Fruit fly (Drosophila melanogaster) whole organism, embryonic: Measurements from ENCODE around the gene snz.
A peak's percentile ranks its signal among the peaks of the same experiment; 100 is the strongest.

Experiments
- Atf3 ChIP-seq: fragments of 200-800 bp; sonication (Bioruptor generic); optimal IDR thresholded peaks from 3 replicates; lab custom pipeline; 2016; ENCODE audit warnings: missing biosample characterization, missing genetic modification characterization
- Blimp-1 ChIP-seq: fragments of 200-800 bp; sonication (Bioruptor generic); optimal IDR thresholded peaks from 3 replicates; lab custom pipeline; 2018; ENCODE audit warnings: missing biosample characterization, missing genetic modification characterization, mild to moderate bottlenecking, moderate library complexity, missing genetic modification reagents
- CG10321 ChIP-seq: fragments of 200-800 bp; sonication (Bioruptor generic); IDR thresholded peaks from 2 replicates; pipeline ENCODE4 v1.3.6; 2022; ENCODE audit warnings: missing biosample characterization, missing genetic modification characterization
- CG12236 ChIP-seq: fragments of 200-800 bp; sonication (Bioruptor generic); optimal IDR thresholded peaks from 2 replicates; lab custom pipeline; 2016; ENCODE audit warnings: missing biosample characterization, missing genetic modification characterization
- CG12769 ChIP-seq: fragments of 200-800 bp; sonication (Bioruptor generic); optimal IDR thresholded peaks from 2 replicates; lab custom pipeline; 2019; ENCODE audit warnings: missing biosample characterization, mild to moderate bottlenecking, missing genetic modification characterization, moderate library complexity
- CG14441 ChIP-seq: fragments of 200-800 bp; sonication (Bioruptor generic); IDR thresholded peaks from 2 replicates; pipeline ENCODE4 v1.3.6; 2022; ENCODE audit warnings: missing biosample characterization, missing genetic modification characterization
- CG15696 ChIP-seq: fragments of 200-800 bp; sonication (Bioruptor generic); optimal IDR thresholded peaks from 2 replicates; lab custom pipeline; 2019; ENCODE audit warnings: missing biosample characterization, mild to moderate bottlenecking, missing genetic modification characterization, moderate library complexity
- CG18599 ChIP-seq: fragments of 200-800 bp; sonication (Bioruptor generic); optimal IDR thresholded peaks from 3 replicates; lab custom pipeline; 2017; ENCODE audit warnings: missing biosample characterization, missing genetic modification characterization, mild to moderate bottlenecking, moderate library complexity, missing genetic modification reagents
- CG2875 ChIP-seq: fragments of 200-800 bp; sonication (Bioruptor generic); optimal IDR thresholded peaks from 2 replicates; lab custom pipeline; 2017; ENCODE audit warnings: missing biosample characterization, mild to moderate bottlenecking, missing genetic modification characterization, missing genetic modification reagents
- CG31388 ChIP-seq: fragments of 200-800 bp; sonication (Bioruptor generic); optimal IDR thresholded peaks from 2 replicates; lab custom pipeline; 2016; ENCODE audit warnings: missing biosample characterization, missing genetic modification characterization
- CG6254 ChIP-seq: fragments of 200-800 bp; sonication (Bioruptor generic); optimal IDR thresholded peaks from 3 replicates; lab custom pipeline; 2017; ENCODE audit warnings: mild to moderate bottlenecking, missing biosample characterization, missing genetic modification reagents, missing genetic modification characterization
- CG7745 ChIP-seq: fragments of 200-800 bp; sonication (Bioruptor generic); optimal IDR thresholded peaks from 2 replicates; lab custom pipeline; 2018; ENCODE audit warnings: missing biosample characterization, mild to moderate bottlenecking, missing genetic modification characterization, moderate library complexity
- CG8388 ChIP-seq: fragments of 200-800 bp; sonication (Bioruptor generic); optimal IDR thresholded peaks from 2 replicates; lab custom pipeline; 2019; ENCODE audit warnings: missing biosample characterization, mild to moderate bottlenecking, missing genetic modification characterization, moderate library complexity
- CG8765 ChIP-seq: fragments of 200-800 bp; sonication (Bioruptor generic); IDR thresholded peaks from 2 replicates; pipeline ENCODE4 v1.3.6; 2022; ENCODE audit warnings: missing biosample characterization, missing genetic modification characterization
- CG9727 ChIP-seq: fragments of 200-800 bp; sonication (Bioruptor generic); optimal IDR thresholded peaks from 3 replicates; lab custom pipeline; 2017; ENCODE audit warnings: missing biosample characterization, mild to moderate bottlenecking, missing genetic modification characterization
- Camta ChIP-seq: fragments of 200-800 bp; sonication (Bioruptor generic); optimal IDR thresholded peaks from 2 replicates; lab custom pipeline; 2016; ENCODE audit warnings: missing biosample characterization, missing genetic modification characterization
- CrebB ChIP-seq: fragments of 200-800 bp; sonication (Bioruptor generic); optimal IDR thresholded peaks from 3 replicates; lab custom pipeline; 2018; ENCODE audit warnings: missing biosample characterization, mild to moderate bottlenecking, missing genetic modification characterization
- Dfd ChIP-seq, 2 experiments: fragments of >200 bp; optimal IDR thresholded peaks; 2 replicates each; lab custom pipeline; 2017; ENCODE audit warnings: missing biosample characterization in 2 of 2, missing genetic modification characterization in 2 of 2
- Doc2 ChIP-seq: fragments of 200-800 bp; sonication (Bioruptor generic); IDR thresholded peaks from 2 replicates; pipeline ENCODE4 v1.3.6; 2022; ENCODE audit warnings: missing biosample characterization, missing genetic modification characterization
- Dp ChIP-seq: fragments of 200-800 bp; sonication (Bioruptor generic); optimal IDR thresholded peaks from 2 replicates; lab custom pipeline; 2018; ENCODE audit warnings: missing biosample characterization, mild to moderate bottlenecking, missing genetic modification characterization, moderate library complexity
- H15 ChIP-seq: fragments of 200-800 bp; sonication (Bioruptor generic); IDR thresholded peaks from 3 replicates; pipeline ENCODE4 v1.3.6; 2022; ENCODE audit warnings: missing biosample characterization, missing genetic modification characterization
- HHEX ChIP-seq: fragments of 200-800 bp; sonication (Bioruptor generic); optimal IDR thresholded peaks from 3 replicates; lab custom pipeline; 2017; ENCODE audit warnings: missing biosample characterization, mild to moderate bottlenecking, missing genetic modification characterization, missing genetic modification reagents
- Hand ChIP-seq: fragments of 200-800 bp; sonication (Bioruptor generic); optimal IDR thresholded peaks from 2 replicates; lab custom pipeline; 2017; ENCODE audit warnings: mild to moderate bottlenecking, missing biosample characterization, missing genetic modification reagents, missing genetic modification characterization
- HmgZ ChIP-seq: fragments of 200-800 bp; sonication (Bioruptor generic); optimal IDR thresholded peaks from 2 replicates; lab custom pipeline; 2018; ENCODE audit warnings: missing biosample characterization, mild to moderate bottlenecking, missing genetic modification characterization
- Hr3 ChIP-seq: fragments of 200-800 bp; sonication (Bioruptor generic); optimal IDR thresholded peaks from 3 replicates; lab custom pipeline; 2016; ENCODE audit warnings: missing biosample characterization, missing genetic modification characterization
- Max ChIP-seq: fragments of 200-800 bp; sonication (Bioruptor generic); optimal IDR thresholded peaks from 2 replicates; lab custom pipeline; 2016; ENCODE audit warnings: missing biosample characterization, mild to moderate bottlenecking, missing genetic modification characterization
- Meics ChIP-seq: fragments of 200-800 bp; sonication (Bioruptor generic); optimal IDR thresholded peaks from 2 replicates; lab custom pipeline; 2017; ENCODE audit warnings: missing biosample characterization, mild to moderate bottlenecking, missing genetic modification characterization
- Poxn ChIP-seq: fragments of 200-800 bp; sonication (Bioruptor generic); IDR thresholded peaks from 2 replicates; pipeline ENCODE4 v1.3.6; 2022; ENCODE audit warnings: missing biosample characterization, missing genetic modification characterization
- Sry-β ChIP-seq: fragments of 200-800 bp; sonication (Bioruptor generic); optimal IDR thresholded peaks from 2 replicates; lab custom pipeline; 2018; ENCODE audit warnings: missing biosample characterization, mild to moderate bottlenecking, missing genetic modification characterization, moderate library complexity
- Vsx1 ChIP-seq: fragments of 200-800 bp; sonication (Bioruptor generic); optimal IDR thresholded peaks from 2 replicates; lab custom pipeline; 2017; ENCODE audit warnings: missing biosample characterization, mild to moderate bottlenecking, missing genetic modification characterization, missing genetic modification reagents
- cato ChIP-seq: fragments of 200-800 bp; sonication (Bioruptor generic); optimal IDR thresholded peaks from 2 replicates; lab custom pipeline; 2016; ENCODE audit warnings: missing biosample characterization, missing genetic modification characterization, borderline replicate concordance
- chinmo ChIP-seq: fragments of 200-800 bp; sonication (Bioruptor generic); IDR thresholded peaks from 4 replicates; pipeline ENCODE4 v1.3.6; 2022; ENCODE audit warnings: missing biosample characterization, missing genetic modification characterization; ENCODE audit not compliant: partially characterized antibody
- chn ChIP-seq: fragments of 200-800 bp; sonication (Bioruptor generic); optimal IDR thresholded peaks from 2 replicates; lab custom pipeline; 2016; ENCODE audit warnings: missing biosample characterization, missing genetic modification characterization
- dpn ChIP-seq, 2 experiments: fragments of 200-800 bp; sonication (Bioruptor generic); optimal IDR thresholded peaks; 3 replicates each; lab custom pipeline; 2016; ENCODE audit warnings: missing biosample characterization in 2 of 2, missing genetic modification characterization in 2 of 2
- gsb ChIP-seq: fragments of 200-800 bp; sonication (Bioruptor generic); IDR thresholded peaks from 2 replicates; pipeline ENCODE4 v1.3.6; 2022; ENCODE audit warnings: missing biosample characterization, missing genetic modification characterization
- gt ChIP-seq: fragments of 200-800 bp; sonication (Bioruptor generic); IDR thresholded peaks from 2 replicates; pipeline ENCODE4 v1.3.6; 2022; ENCODE audit warnings: missing biosample characterization, missing genetic modification characterization
- h ChIP-seq: fragments of >200 bp; optimal IDR thresholded peaks from 2 replicates; lab custom pipeline; 2017
- jing ChIP-seq: fragments of 200-800 bp; sonication (Bioruptor generic); optimal IDR thresholded peaks from 2 replicates; lab custom pipeline; 2018; ENCODE audit warnings: missing biosample characterization, mild to moderate bottlenecking, missing genetic modification characterization
- ken ChIP-seq: fragments of 200-800 bp; sonication (Bioruptor generic); IDR thresholded peaks from 3 replicates; pipeline ENCODE4 v1.3.6; 2022; ENCODE audit warnings: missing biosample characterization, missing genetic modification characterization
- lola ChIP-seq, 3 experiments: fragments of >200 bp in 2 of 3; fragments of 200-800 bp in 1 of 3; sonication (Bioruptor generic) in 1 of 3; optimal IDR thresholded peaks; 2 replicates each; lab custom pipeline; 2017 to 2019; ENCODE audit warnings: missing biosample characterization in 3 of 3, missing genetic modification characterization in 3 of 3, mild to moderate bottlenecking in 1 of 3, moderate library complexity in 1 of 3
- mld ChIP-seq: fragments of 200-800 bp; sonication (Bioruptor generic); IDR thresholded peaks from 3 replicates; pipeline ENCODE4 v1.3.6; 2022; ENCODE audit warnings: missing biosample characterization, missing genetic modification characterization; ENCODE audit not compliant: partially characterized antibody
- odd ChIP-seq: fragments of 200-800 bp; sonication (Bioruptor generic); optimal IDR thresholded peaks from 2 replicates; lab custom pipeline; 2017; ENCODE audit warnings: missing biosample characterization, mild to moderate bottlenecking, missing genetic modification characterization
- repo ChIP-seq: fragments of 200-800 bp; sonication (Bioruptor generic); optimal IDR thresholded peaks from 2 replicates; lab custom pipeline; 2016; ENCODE audit warnings: missing biosample characterization, missing genetic modification characterization
- salm ChIP-seq: fragments of 200-800 bp; sonication (Bioruptor generic); optimal IDR thresholded peaks from 2 replicates; lab custom pipeline; 2018; ENCODE audit warnings: missing biosample characterization, mild to moderate bottlenecking, missing genetic modification characterization
- tio ChIP-seq: fragments of 200-800 bp; sonication (Bioruptor generic); optimal IDR thresholded peaks from 2 replicates; lab custom pipeline; 2017; ENCODE audit warnings: missing biosample characterization, missing genetic modification characterization, inconsistent platforms
- ttk ChIP-seq: fragments of 200-800 bp; sonication (Bioruptor generic); IDR thresholded peaks from 2 replicates; pipeline ENCODE4 v2.1.2; 2022; ENCODE audit warnings: missing biosample characterization, missing genetic modification characterization
- tup ChIP-seq: fragments of 200-800 bp; sonication (Bioruptor generic); optimal IDR thresholded peaks from 2 replicates; lab custom pipeline; 2016; ENCODE audit warnings: missing biosample characterization, mild to moderate bottlenecking, missing genetic modification characterization, moderate library complexity
- vnd ChIP-seq: fragments of 200-800 bp; sonication (Bioruptor generic); IDR thresholded peaks from 3 replicates; pipeline ENCODE4 v1.3.6; 2022; ENCODE audit warnings: missing biosample characterization, missing genetic modification characterization; ENCODE audit not compliant: partially characterized antibody

Gene snz

dm6 chrX:7908239-7909068 is 3.4 kb upstream of the snz start, which contains the start of the genes dpr14 and spidey (continued):
- TF ChIP-seq Hand (GFP tag; lab: Kevin White, UChicago), result peak; percentile 88
- TF ChIP-seq CG12769 (tag; lab: Kevin White, UChicago), result peak; percentile 95
- TF ChIP-seq Doc2 (GFP tag; lab: Robert Waterston, UW), result no peak; the same call in 1 of the 2 replicates
- TF ChIP-seq CG12236 (GFP tag; lab: Kevin White, UChicago), result peak; percentile 72
- peak; percentile 84 for TF ChIP-seq Max (GFP tag; lab: Kevin White, UChicago)
- no peak; the same call in 2 of the 3 replicates for TF ChIP-seq vnd
- TF ChIP-seq Sry-β, result peak; percentile 31
- TF ChIP-seq CG6254 (GFP tag; lab: Kevin White, UChicago), result peak; percentile 79
- TF ChIP-seq CG8765, result peak; percentile 71
- peak in 1 of 3 experiments; percentile 76 for TF ChIP-seq lola (GFP tag; optimal IDR thresholded peaks at IDR 0.05; lab: Kevin White, UChicago)
- TF ChIP-seq CG15696 (tag; lab: Kevin White, UChicago), result peak; percentile 68
- TF ChIP-seq HHEX (GFP tag; lab: Kevin White, UChicago), result peak; percentile 93
- no peak for TF ChIP-seq tio (GFP tag; lab: Kevin White, UChicago)
- peak; percentile 87 for TF ChIP-seq CrebB (tag; lab: Kevin White, UChicago)
- no peak for TF ChIP-seq jing
- TF ChIP-seq h, result no peak
- peak; percentile 82 for TF ChIP-seq Vsx1
- TF ChIP-seq mld (GFP tag; lab: Robert Waterston, UW), result no peak
- TF ChIP-seq ken (GFP tag; lab: Robert Waterston, UW), result peak; percentile 87
- TF ChIP-seq H15, result peak; percentile 79; the same call in 2 of the 3 replicates
- TF ChIP-seq repo (GFP tag; lab: Kevin White, UChicago), result peak; percentile 74
- TF ChIP-seq ttk (GFP tag; lab: Robert Waterston, UW), result peak; percentile 90
- TF ChIP-seq Dp (GFP tag; lab: Kevin White, UChicago), result peak; percentile 55
- peak; percentile 80 for TF ChIP-seq salm (tag; lab: Kevin White, UChicago)
- TF ChIP-seq tup (GFP tag; lab: Kevin White, UChicago), result peak; percentile 82
- TF ChIP-seq CG2875 (GFP tag; lab: Kevin White, UChicago), result peak; percentile 86
- TF ChIP-seq CG8388 (GFP tag; lab: Kevin White, UChicago), result peak; percentile 100
- peak; percentile 97 for TF ChIP-seq CG18599 (GFP tag; lab: Kevin White, UChicago)
- TF ChIP-seq HmgZ (tag; lab: Kevin White, UChicago), result peak; percentile 96
- no peak for TF ChIP-seq CG7745
- peak; percentile 75 for TF ChIP-seq Poxn
- peak; percentile 89 for TF ChIP-seq Atf3 (GFP tag; lab: Kevin White, UChicago)
- peak; percentile 76 for TF ChIP-seq cato
- TF ChIP-seq CG9727 (GFP tag; lab: Kevin White, UChicago), result peak; percentile 88
- peak; percentile 87 for TF ChIP-seq Hr3
- TF ChIP-seq Camta, result peak; percentile 83
- peak; percentile 86 for TF ChIP-seq CG14441 (GFP tag; lab: Robert Waterston, UW)
- 0 out of 4 replicates have a peak, but pooled peaks have one; percentile 36 for TF ChIP-seq chinmo (GFP tag; lab: Robert Waterston, UW)
- TF ChIP-seq gsb, result peak; percentile 85
- TF ChIP-seq CG10321 (GFP tag; lab: Robert Waterston, UW), result no peak; the same call in 1 of the 2 replicates
- TF ChIP-seq Blimp-1, result peak; percentile 86
- peak; percentile 87 to 92 for TF ChIP-seq dpn (GFP tag; optimal IDR thresholded peaks at IDR 0.05; lab: Kevin White, UChicago)
- peak; percentile 80 for TF ChIP-seq chn (GFP tag; lab: Kevin White, UChicago)
- TF ChIP-seq CG31388 (GFP tag; lab: Kevin White, UChicago), result peak; percentile 48
- peak; percentile 49; the same call in 1 of the 2 replicates for TF ChIP-seq gt
- TF ChIP-seq Dfd (GFP tag; optimal IDR thresholded peaks at IDR 0.05; lab: Kevin White, UChicago), result no peak
- peak; percentile 84 for TF ChIP-seq odd
- TF ChIP-seq Meics (GFP tag; lab: Kevin White, UChicago), result peak; percentile 94
